Worm (Caenorhabditis elegans) whole organism, L4/young adult: ENCODE results near the gene drd-50.
A peak's percentile ranks its signal among the peaks of the same experiment; 100 is the strongest.

Experiments
- W03F9.2 ChIP-seq: fragments of 150-350 bp; optimal IDR thresholded peaks from 2 replicates; lab custom pipeline; 2014; ENCODE audit warnings: missing biosample characterization, missing genetic modification characterization
- him-1 ChIP-seq: sonication (generic microtip); optimal IDR thresholded peaks from 2 replicates; lab custom pipeline; 2016; ENCODE audit warnings: missing genotype, missing genetic modification reagents, missing genetic modification characterization, missing compliant biosample characterization

- TF ChIP-seq W03F9.2 (no peak), him-1 (tag; lab: Kevin White, UChicago) (peak; percentile 11)
Observed at ce11 chrIV:4093087-4093486, 24.4 kb upstream of the drd-50 start.
